Worm (Caenorhabditis elegans) whole organism, L4/young adult: ENCODE measurements around the gene H04M03.3.

Experiments
- W03F9.2 ChIP-seq: fragments of 150-350 bp; optimal IDR thresholded peaks from 2 replicates; lab custom pipeline; 2014; ENCODE audit warnings: missing biosample characterization, missing genetic modification characterization
- dao-5 ChIP-seq: sonication (generic microtip); optimal IDR thresholded peaks from 2 replicates; lab custom pipeline; 2016; ENCODE audit warnings: missing genotype, missing genetic modification characterization, moderate library complexity, missing compliant biosample characterization
- him-1 ChIP-seq: sonication (generic microtip); optimal IDR thresholded peaks from 2 replicates; lab custom pipeline; 2016; ENCODE audit warnings: missing genotype, missing genetic modification reagents, missing genetic modification characterization, missing compliant biosample characterization

Gene H04M03.3

DNA sequence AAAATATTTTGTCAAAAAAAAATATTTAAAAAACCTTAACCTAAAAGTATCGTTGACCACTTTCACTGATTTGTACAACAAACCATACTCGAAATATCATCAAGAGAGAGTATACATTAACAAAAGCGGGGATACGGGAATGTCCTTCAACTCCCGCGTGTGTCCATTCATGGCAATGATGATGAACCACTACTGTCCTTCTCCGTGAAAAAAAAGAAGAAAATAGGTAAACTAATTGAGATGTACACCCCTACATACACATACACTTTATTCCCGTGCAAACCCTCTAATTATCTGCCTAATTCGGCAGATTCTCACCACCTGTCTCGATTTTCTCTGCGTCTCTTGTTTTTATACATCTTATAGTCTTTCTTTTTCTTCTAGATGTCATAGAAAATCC lies 35.3 kb downstream of the H04M03.3 start:
- TF ChIP-seq dao-5 (tag; lab: Kevin White, UChicago): no peak
- TF ChIP-seq him-1 (tag; lab: Kevin White, UChicago): no peak
- no peak for TF ChIP-seq W03F9.2 (tag; lab: Kevin White, UChicago)

DNA sequence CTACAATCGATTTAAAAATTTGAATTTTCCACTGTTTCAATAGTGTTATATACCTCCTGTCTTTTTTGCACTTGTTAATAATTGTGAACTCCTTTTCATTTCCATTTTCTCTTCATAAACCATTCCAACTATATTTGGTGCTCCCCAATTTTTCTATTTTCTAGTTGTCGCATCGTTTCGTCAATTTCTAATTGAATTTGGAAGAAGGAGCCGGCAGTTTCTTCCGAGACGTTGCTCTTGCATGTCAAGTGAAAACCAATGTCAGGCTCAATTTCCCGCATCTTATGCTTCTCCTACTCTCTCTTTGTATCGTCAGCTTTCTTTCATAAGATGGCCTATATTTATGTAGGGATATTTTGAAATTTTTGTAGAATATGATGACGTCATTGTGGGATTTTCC lies 36.4 kb downstream of the H04M03.3 start:
- no peak for TF ChIP-seq W03F9.2 (tag; lab: Kevin White, UChicago)
- no peak for TF ChIP-seq him-1 (tag; lab: Kevin White, UChicago)
- no peak for TF ChIP-seq dao-5 (tag; lab: Kevin White, UChicago)

DNA sequence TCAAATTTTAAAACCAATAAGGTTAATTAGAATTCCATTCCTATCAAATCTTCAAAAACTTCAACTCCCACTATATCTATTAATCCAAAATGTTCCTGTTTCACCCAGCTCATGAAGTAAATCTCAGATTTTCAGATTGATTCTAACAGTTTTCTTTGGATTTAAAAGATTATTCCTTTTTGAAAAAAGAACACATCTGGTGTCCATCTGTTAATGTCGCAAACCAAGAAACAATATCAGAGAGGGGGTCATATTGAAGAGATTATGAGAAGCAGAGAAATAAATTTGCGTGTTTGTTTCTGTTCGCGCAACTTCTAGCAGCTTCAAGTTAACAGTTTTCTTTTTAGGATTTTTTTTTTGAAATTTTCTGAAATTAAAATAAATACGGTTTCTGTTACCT lies 37.6 kb downstream of the H04M03.3 start:
- no peak for TF ChIP-seq W03F9.2 (tag; lab: Kevin White, UChicago)
- no peak for TF ChIP-seq him-1 (tag; lab: Kevin White, UChicago)
- TF ChIP-seq dao-5 (tag; lab: Kevin White, UChicago): no peak

ce11 chrIV:5930345-5930744 lies 39.0 kb downstream of the H04M03.3 start, which contains the start of gene lin-33:
TSS of gene lin-33 (plus strand) at chrIV:5930645.
- TF ChIP-seq him-1 (tag; lab: Kevin White, UChicago): no peak
- no peak for TF ChIP-seq dao-5 (tag; lab: Kevin White, UChicago)
- TF ChIP-seq W03F9.2 (tag; lab: Kevin White, UChicago): no peak

DNA sequence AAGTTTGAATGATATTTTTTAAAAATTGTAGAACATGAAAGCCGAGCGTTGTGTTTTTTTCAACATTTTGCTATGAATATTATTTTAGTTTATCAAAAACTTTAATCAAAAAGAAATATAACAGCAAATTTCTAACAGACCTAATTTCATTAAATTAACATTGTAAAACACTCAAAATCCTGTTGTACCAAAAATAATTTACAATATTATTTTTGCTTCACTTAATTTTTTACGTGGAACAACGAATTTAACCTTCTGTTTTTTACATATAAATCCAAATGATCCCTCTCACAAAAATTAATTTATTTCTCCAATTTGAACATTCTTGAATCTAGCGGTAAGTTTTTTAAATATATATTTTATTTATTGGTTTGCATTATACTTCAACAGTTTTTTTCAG lies 42.7 kb downstream of the H04M03.3 start, which contains the start of gene H32C10.1:
Gene H32C10.1, plus strand, starts transcription at position 301 of the 400 bp plus-strand sequence.
- TF ChIP-seq him-1 (tag; lab: Kevin White, UChicago): no peak
- TF ChIP-seq W03F9.2 (tag; lab: Kevin White, UChicago): no peak
- TF ChIP-seq dao-5 (tag; lab: Kevin White, UChicago): no peak

DNA sequence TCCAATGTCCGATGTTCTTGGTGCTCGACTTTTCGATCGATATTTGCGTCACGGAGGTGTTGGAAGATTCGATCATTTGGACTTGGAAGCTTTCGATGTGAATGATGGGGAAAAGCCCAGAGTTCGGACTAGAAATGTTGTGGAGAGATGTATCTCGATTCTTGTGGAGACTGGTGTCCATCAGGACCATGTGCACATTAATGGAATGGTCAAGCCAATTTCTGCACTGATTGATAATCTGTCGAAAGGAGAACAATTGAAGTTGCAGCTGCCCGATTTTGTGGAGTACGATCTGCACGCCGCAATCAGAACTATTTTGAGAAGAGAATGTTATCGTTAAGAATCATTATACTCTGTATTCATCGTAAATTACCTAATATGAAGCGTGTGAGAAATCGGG lies 45.7 kb downstream of the H04M03.3 start:
- TF ChIP-seq W03F9.2 (tag; lab: Kevin White, UChicago) (no peak), dao-5 (tag; lab: Kevin White, UChicago) (no peak), him-1 (tag; lab: Kevin White, UChicago) (no peak)

- no peak for TF ChIP-seq dao-5 (tag; lab: Kevin White, UChicago)
- TF ChIP-seq W03F9.2 (tag; lab: Kevin White, UChicago): no peak
- no peak for TF ChIP-seq him-1 (tag; lab: Kevin White, UChicago)
Measured at ce11 chrIV:5939122-5939521, 47.8 kb downstream of the H04M03.3 start, which contains the start of gene mcu-1. TSS of gene mcu-1 (minus strand) at chrIV:5939230.

DNA sequence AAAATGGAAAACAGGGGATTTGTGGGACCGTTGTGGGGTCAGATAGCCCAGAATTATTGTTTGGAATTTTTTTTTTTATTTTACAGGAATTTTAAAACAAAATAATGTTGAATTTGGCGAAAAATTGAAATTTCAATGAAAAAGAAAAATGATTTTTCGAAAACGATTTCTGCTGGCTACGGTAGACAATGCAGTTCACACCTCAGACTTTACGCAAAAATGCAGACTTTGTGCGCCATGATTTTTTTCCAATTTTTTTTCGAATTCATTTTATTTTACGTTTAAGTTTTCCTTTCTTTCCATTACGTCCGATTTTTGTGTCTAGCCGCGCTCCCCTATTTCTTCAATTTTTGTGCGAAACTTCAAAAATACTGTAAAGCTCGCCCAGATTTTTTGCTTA lies 48.5 kb downstream of the H04M03.3 start:
- TF ChIP-seq him-1 (tag; lab: Kevin White, UChicago) (no peak), W03F9.2 (tag; lab: Kevin White, UChicago) (no peak), dao-5 (tag; lab: Kevin White, UChicago) (no peak)

DNA sequence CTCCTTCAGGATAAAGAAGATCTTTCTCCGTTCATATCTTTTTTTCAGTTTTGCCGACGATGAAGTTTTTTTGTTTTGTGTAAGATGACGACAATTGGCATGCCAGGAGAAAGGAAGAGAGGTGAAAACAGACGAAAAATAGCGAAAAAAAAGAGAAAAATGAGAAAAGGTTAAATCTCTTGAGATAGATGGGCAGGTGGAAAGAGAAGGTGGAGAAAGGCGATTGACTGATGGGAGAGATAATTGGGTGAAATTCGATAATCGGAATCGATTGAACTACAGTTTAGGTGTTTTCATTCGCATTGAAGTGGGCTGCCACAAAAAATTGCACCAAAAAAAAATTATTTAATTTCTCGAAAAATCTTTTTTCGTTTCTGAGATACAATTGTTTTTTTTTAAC lies 49.2 kb downstream of the H04M03.3 start:
- no peak for TF ChIP-seq dao-5 (tag; lab: Kevin White, UChicago)
- TF ChIP-seq him-1 (tag; lab: Kevin White, UChicago): no peak
- no peak for TF ChIP-seq W03F9.2 (tag; lab: Kevin White, UChicago)

ce11 chrIV:5941236-5941976 lies 50.0 kb downstream of the H04M03.3 start, which contains the start of gene pfkb-1.2:
TSS of gene pfkb-1.2 (plus strand) at chrIV:5941926.
- TF ChIP-seq W03F9.2 (tag; lab: Kevin White, UChicago) (no peak), him-1 (tag; lab: Kevin White, UChicago) (no peak), dao-5 (tag; lab: Kevin White, UChicago) (no peak)
